Fruit fly (Drosophila melanogaster) whole organism, pupa: Measurements from ENCODE around the gene Mp.

Source experiments
- CG15710 ChIP-seq: fragments of 200-800 bp; sonication (Bioruptor generic); optimal IDR thresholded peaks from 2 replicates; lab custom pipeline; 2018; ENCODE audit warnings: missing biosample characterization, mild to moderate bottlenecking, missing genetic modification characterization, moderate library complexity
- Ets98B ChIP-seq: fragments of 200-800 bp; sonication (Bioruptor generic); IDR thresholded peaks from 2 replicates; pipeline ENCODE4 v1.3.6; 2022; ENCODE audit warnings: missing biosample characterization, missing genetic modification characterization

DNA sequence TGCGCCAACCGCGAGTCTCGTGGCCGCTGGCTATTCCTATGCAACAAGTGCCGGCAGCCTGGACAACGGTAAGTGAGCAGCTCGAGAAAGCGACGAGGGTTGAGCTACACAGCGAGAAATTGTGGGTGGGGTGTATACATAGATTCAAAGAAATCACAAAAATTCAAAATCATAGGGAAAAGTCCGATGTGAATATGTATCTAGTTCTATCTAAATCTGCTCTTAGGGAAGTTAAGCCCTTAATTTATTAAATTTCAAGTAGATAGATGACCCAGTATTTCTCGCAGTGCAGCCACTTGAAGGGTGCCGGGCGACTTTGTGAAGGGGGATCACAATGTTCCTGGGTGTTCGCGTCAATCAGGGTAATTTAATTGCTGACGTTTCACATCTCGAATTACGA, 5.3 kb upstream of the Mp start:
- TF ChIP-seq CG15710 (tag; lab: Kevin White, UChicago) (no peak), Ets98B (GFP tag; lab: Robert Waterston, UW) (no peak)
